Fruit fly (Drosophila melanogaster) whole organism, embryonic: ENCODE data around the gene Oseg2.
A peak's percentile ranks its signal among the peaks of the same experiment; 100 is the strongest.

ENCODE experiments used
- B-H2 ChIP-seq: fragments of 200-800 bp; sonication (Bioruptor generic); optimal IDR thresholded peaks from 2 replicates; lab custom pipeline; 2018; ENCODE audit warnings: missing biosample characterization, mild to moderate bottlenecking, missing genetic modification characterization
- CG10565 ChIP-seq: fragments of 200-800 bp; sonication (Bioruptor generic); optimal IDR thresholded peaks from 3 replicates; lab custom pipeline; 2016; ENCODE audit warnings: missing biosample characterization, mild to moderate bottlenecking, missing genetic modification characterization
- CG10959 ChIP-seq: fragments of 200-800 bp; sonication (Bioruptor generic); IDR thresholded peaks from 2 replicates; pipeline ENCODE4 v1.3.6; 2022; ENCODE audit warnings: missing biosample characterization, missing genetic modification characterization
- CG11560 ChIP-seq: fragments of 200-800 bp; sonication (Bioruptor generic); IDR thresholded peaks from 3 replicates; pipeline ENCODE4 v1.3.6; 2022; ENCODE audit warnings: missing biosample characterization, missing genetic modification characterization
- CG1233 ChIP-seq: fragments of 200-800 bp; sonication (Bioruptor generic); optimal IDR thresholded peaks from 4 replicates; lab custom pipeline; 2018; ENCODE audit warnings: missing biosample characterization, mild to moderate bottlenecking, missing genetic modification characterization
- CG14710 ChIP-seq: fragments of 200-800 bp; sonication (Bioruptor generic); optimal IDR thresholded peaks from 3 replicates; lab custom pipeline; 2019; ENCODE audit warnings: missing biosample characterization, mild to moderate bottlenecking, missing genetic modification characterization, moderate library complexity
- CG17186 ChIP-seq: fragments of 200-800 bp; sonication (Bioruptor generic); optimal IDR thresholded peaks from 3 replicates; lab custom pipeline; 2017; ENCODE audit warnings: missing biosample characterization, missing genetic modification reagents, missing genetic modification characterization
- CG17385 ChIP-seq: fragments of 200-800 bp; sonication (Bioruptor generic); optimal IDR thresholded peaks from 3 replicates; lab custom pipeline; 2018; ENCODE audit warnings: missing biosample characterization, mild to moderate bottlenecking, missing genetic modification characterization
- CG2116 ChIP-seq: fragments of 200-800 bp; sonication (Bioruptor generic); optimal IDR thresholded peaks from 3 replicates; lab custom pipeline; 2018; ENCODE audit warnings: missing biosample characterization, mild to moderate bottlenecking, missing genetic modification characterization
- CG31365 ChIP-seq: fragments of 200-800 bp; sonication (Bioruptor generic); optimal IDR thresholded peaks from 2 replicates; lab custom pipeline; 2018; ENCODE audit warnings: missing biosample characterization, mild to moderate bottlenecking, missing genetic modification characterization
- CG31441 ChIP-seq: fragments of 200-800 bp; sonication (Bioruptor generic); IDR thresholded peaks from 2 replicates; pipeline ENCODE4 v1.3.6; 2022; ENCODE audit warnings: missing biosample characterization, missing genetic modification characterization
- CG3163 ChIP-seq: fragments of 200-800 bp; sonication (Bioruptor generic); optimal IDR thresholded peaks from 3 replicates; lab custom pipeline; 2016; ENCODE audit warnings: missing biosample characterization, missing genetic modification characterization
- CG32532 ChIP-seq: fragments of 200-800 bp; sonication (Bioruptor generic); IDR thresholded peaks from 2 replicates; pipeline ENCODE4 v1.3.6; 2022; ENCODE audit warnings: missing biosample characterization, missing genetic modification characterization
- CG32767 ChIP-seq: fragments of 200-800 bp; sonication (Bioruptor generic); IDR thresholded peaks from 2 replicates; pipeline ENCODE4 v1.3.6; 2022; ENCODE audit warnings: missing biosample characterization, missing genetic modification characterization
- CG6791 ChIP-seq: fragments of 200-800 bp; sonication (Bioruptor generic); IDR thresholded peaks from 3 replicates; pipeline ENCODE4 v1.3.6; 2022; ENCODE audit warnings: missing biosample characterization, missing genetic modification characterization; ENCODE audit not compliant: partially characterized antibody
- CG7372 ChIP-seq: fragments of 200-800 bp; sonication (Bioruptor generic); IDR thresholded peaks from 2 replicates; pipeline ENCODE4 v1.3.6; 2022; ENCODE audit warnings: missing biosample characterization, missing genetic modification characterization
- CG7928 ChIP-seq: fragments of 200-800 bp; sonication (Bioruptor generic); optimal IDR thresholded peaks from 2 replicates; lab custom pipeline; 2017; ENCODE audit warnings: missing biosample characterization, mild to moderate bottlenecking, missing genetic modification characterization
- CG8359 ChIP-seq: fragments of 200-800 bp; sonication (Bioruptor generic); optimal IDR thresholded peaks from 2 replicates; lab custom pipeline; 2017; ENCODE audit warnings: missing biosample characterization, mild to moderate bottlenecking, missing genetic modification characterization, borderline replicate concordance
- CG9437 ChIP-seq: fragments of 200-800 bp; sonication (Bioruptor generic); optimal IDR thresholded peaks from 2 replicates; lab custom pipeline; 2018; ENCODE audit warnings: missing biosample characterization, mild to moderate bottlenecking, missing genetic modification characterization
- CG9797 ChIP-seq: fragments of 200-800 bp; sonication (Bioruptor generic); optimal IDR thresholded peaks from 3 replicates; lab custom pipeline; 2018; ENCODE audit warnings: missing biosample characterization, mild to moderate bottlenecking, missing genetic modification characterization
- CG9932 ChIP-seq: fragments of 200-800 bp; sonication (Bioruptor generic); IDR thresholded peaks from 2 replicates; pipeline ENCODE4 v1.3.6; 2022; ENCODE audit warnings: missing biosample characterization, missing genetic modification characterization
- Chrac-16 ChIP-seq: fragments of 200-800 bp; sonication (Bioruptor generic); optimal IDR thresholded peaks from 3 replicates; lab custom pipeline; 2016; ENCODE audit warnings: missing biosample characterization, missing genetic modification characterization
- H2.0 ChIP-seq: fragments of 200-800 bp; sonication (Bioruptor generic); IDR thresholded peaks from 2 replicates; pipeline ENCODE4 v1.3.6; 2022; ENCODE audit warnings: missing biosample characterization, missing genetic modification characterization
- HLH4C ChIP-seq: fragments of 200-800 bp; sonication (Bioruptor generic); IDR thresholded peaks from 3 replicates; pipeline ENCODE4 v1.3.6; 2022; ENCODE audit warnings: missing biosample characterization, missing genetic modification characterization; ENCODE audit not compliant: partially characterized antibody
- Mad ChIP-seq: fragments of 200-800 bp; sonication (Bioruptor generic); optimal IDR thresholded peaks from 2 replicates; lab custom pipeline; 2016; ENCODE audit warnings: missing biosample characterization, missing genetic modification characterization
- Nf-YA ChIP-seq: fragments of 200-800 bp; sonication (Bioruptor generic); IDR thresholded peaks from 2 replicates; pipeline ENCODE4 v1.3.6; 2022; ENCODE audit warnings: missing biosample characterization, missing genetic modification characterization
- Pdp1 ChIP-seq, 2 experiments: fragments of 200-800 bp; sonication (Bioruptor generic); optimal IDR thresholded peaks; 3 replicates each; lab custom pipeline; 2016; ENCODE audit warnings: missing biosample characterization in 2 of 2, missing genetic modification characterization in 2 of 2, mild to moderate bottlenecking in 1 of 2, moderate library complexity in 1 of 2
- Scr ChIP-seq: fragments of 200-800 bp; sonication (Bioruptor generic); IDR thresholded peaks from 2 replicates; pipeline ENCODE4 v1.3.6; 2022; ENCODE audit warnings: missing biosample characterization, missing genetic modification characterization; ENCODE audit not compliant: partially characterized antibody
- Xrp1 ChIP-seq: fragments of 200-800 bp; sonication (Bioruptor generic); IDR thresholded peaks from 2 replicates; pipeline ENCODE4 v1.3.6; 2022; ENCODE audit warnings: missing biosample characterization, missing genetic modification characterization
- disco-r ChIP-seq: fragments of 200-800 bp; sonication (Bioruptor generic); optimal IDR thresholded peaks from 2 replicates; lab custom pipeline; 2016; ENCODE audit warnings: missing biosample characterization, missing genetic modification characterization
- dysf ChIP-seq: fragments of 200-800 bp; sonication (Bioruptor generic); IDR thresholded peaks from 3 replicates; pipeline ENCODE4 v1.3.6; 2022; ENCODE audit warnings: missing biosample characterization, missing genetic modification characterization
- ftz-f1 ChIP-seq: fragments of 200-800 bp; sonication (Bioruptor generic); optimal IDR thresholded peaks from 2 replicates; lab custom pipeline; 2016; ENCODE audit warnings: missing biosample characterization, missing genetic modification characterization
- fu2 ChIP-seq: fragments of 200-800 bp; sonication (Bioruptor generic); optimal IDR thresholded peaks from 2 replicates; lab custom pipeline; 2016; ENCODE audit warnings: missing biosample characterization, missing genetic modification characterization
- grn ChIP-seq: fragments of 200-800 bp; sonication (Bioruptor generic); optimal IDR thresholded peaks from 3 replicates; lab custom pipeline; 2017; ENCODE audit warnings: missing biosample characterization, missing genetic modification characterization
- hkb ChIP-seq, 2 experiments: fragments of 200-800 bp in 1 of 2; fragments of >200 bp in 1 of 2; sonication (Bioruptor generic) in 1 of 2; IDR thresholded peaks in 1 of 2; optimal IDR thresholded peaks in 1 of 2; 2 replicates each; pipeline versions ENCODE4 v1.3.6 to Lab custom; 2017 to 2022; ENCODE audit warnings: missing biosample characterization in 1 of 2, missing genetic modification characterization in 1 of 2
- klu ChIP-seq: fragments of 200-800 bp; sonication (Bioruptor generic); IDR thresholded peaks from 2 replicates; pipeline ENCODE4 v1.3.6; 2022; ENCODE audit warnings: missing biosample characterization, missing genetic modification characterization
- luna ChIP-seq: fragments of 200-800 bp; sonication (Bioruptor generic); optimal IDR thresholded peaks from 2 replicates; lab custom pipeline; 2016; ENCODE audit warnings: missing biosample characterization, missing genetic modification characterization
- nau ChIP-seq: fragments of 200-800 bp; sonication (Bioruptor generic); optimal IDR thresholded peaks from 3 replicates; lab custom pipeline; 2017; ENCODE audit warnings: missing biosample characterization, mild to moderate bottlenecking, missing genetic modification characterization, missing genetic modification reagents
- nerfin-1 ChIP-seq: fragments of 200-800 bp; sonication (Bioruptor generic); optimal IDR thresholded peaks from 3 replicates; lab custom pipeline; 2019; ENCODE audit warnings: missing biosample characterization, mild to moderate bottlenecking, missing genetic modification characterization, moderate library complexity
- nmo ChIP-seq: fragments of 200-800 bp; sonication (Bioruptor generic); optimal IDR thresholded peaks from 2 replicates; lab custom pipeline; 2018; ENCODE audit warnings: missing biosample characterization, mild to moderate bottlenecking, missing genetic modification characterization, moderate library complexity
- nom ChIP-seq: fragments of 200-800 bp; sonication (Bioruptor generic); optimal IDR thresholded peaks from 2 replicates; lab custom pipeline; 2017; ENCODE audit warnings: missing biosample characterization, missing genetic modification characterization, mild to moderate bottlenecking, moderate library complexity, missing genetic modification reagents
- pho ChIP-seq: fragments of 200-800 bp; sonication (Bioruptor generic); optimal IDR thresholded peaks from 2 replicates; lab custom pipeline; 2016; ENCODE audit warnings: missing biosample characterization, missing genetic modification characterization
- salm ChIP-seq: fragments of 200-800 bp; sonication (Bioruptor generic); optimal IDR thresholded peaks from 2 replicates; lab custom pipeline; 2018; ENCODE audit warnings: missing biosample characterization, mild to moderate bottlenecking, missing genetic modification characterization
- sc ChIP-seq, 3 experiments: fragments of >200 bp in 2 of 3; fragments of 200-800 bp in 1 of 3; sonication (Bioruptor generic) in 1 of 3; optimal IDR thresholded peaks; 2 replicates in 2 of 3; 3 replicates in 1 of 3; lab custom pipeline; 2017; ENCODE audit warnings: mild to moderate bottlenecking in 1 of 3, missing biosample characterization in 1 of 3, missing genetic modification characterization in 1 of 3, missing genetic modification reagents in 1 of 3
- sens ChIP-seq: fragments of 200-800 bp; sonication (Bioruptor generic); peaks from one replicate; lab custom pipeline; 2016; ENCODE audit warnings: missing biosample characterization, missing genetic modification characterization
- stwl ChIP-seq: fragments of 200-800 bp; sonication (Bioruptor generic); optimal IDR thresholded peaks from 3 replicates; lab custom pipeline; 2018; ENCODE audit warnings: missing biosample characterization, mild to moderate bottlenecking, missing genetic modification characterization, moderate library complexity
- vvl ChIP-seq: fragments of 200-800 bp; sonication (Bioruptor generic); IDR thresholded peaks from 2 replicates; pipeline ENCODE4 v1.3.6; 2022; ENCODE audit warnings: missing biosample characterization, missing genetic modification characterization

The Oseg2 gene

DNA sequence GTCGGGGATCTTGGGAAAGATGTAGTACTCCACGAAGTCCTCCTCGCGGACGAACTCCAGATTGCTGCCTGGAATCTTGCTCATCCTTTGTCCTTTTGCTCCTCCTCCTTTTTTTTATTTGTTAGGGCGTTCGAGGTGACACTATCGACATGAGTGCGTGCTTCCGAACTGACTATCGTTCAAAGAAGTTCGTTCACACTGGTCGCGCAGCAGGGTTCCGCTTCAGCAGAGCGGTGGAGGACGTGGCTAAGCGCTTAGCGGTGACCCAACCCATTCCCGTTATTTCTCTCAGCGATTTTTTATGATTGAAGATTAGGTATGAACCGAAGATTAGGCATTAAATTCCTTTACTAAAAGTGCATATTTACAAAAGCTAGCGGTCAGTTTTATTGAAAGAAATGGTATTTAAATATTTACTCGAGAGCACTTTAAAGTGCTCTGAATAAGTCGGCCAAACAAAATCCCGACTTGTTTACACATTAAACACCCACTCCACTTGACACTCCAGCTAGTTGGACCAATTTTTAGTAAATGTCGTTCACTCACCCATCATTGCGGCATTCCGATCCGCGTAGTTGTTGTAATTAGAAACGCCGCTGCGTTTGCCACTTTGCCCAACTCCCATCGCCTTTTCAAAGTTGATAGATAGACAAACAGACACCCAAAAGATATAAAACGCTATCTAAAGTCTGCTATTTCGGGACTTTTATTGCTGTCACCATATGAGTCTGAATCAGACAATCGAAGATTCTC, 36.4 kb downstream of the Oseg2 start, which contains the start of the genes ecd and CG13806 (continued):
- TF ChIP-seq fu2 (peak; percentile 21), CG9437 (no peak), disco-r (GFP tag; lab: Kevin White, UChicago) (peak; percentile 24), CG9797 (peak; percentile 50), CG7372 (GFP tag; lab: Robert Waterston, UW) (no peak), CG9932 (peak; percentile 86), stwl (tag; lab: Kevin White, UChicago) (peak; percentile 74), luna (peak; percentile 37), B-H2 (GFP tag; lab: Kevin White, UChicago) (no peak), Scr (GFP tag; lab: Robert Waterston, UW) (peak; percentile 91), CG11560 (tag; lab: Robert Waterston, UW) (0 out of 3 replicates have a peak, but pooled peaks have one; percentile 21), sens (GFP tag; lab: Kevin White, UChicago) (peak; percentile 78), nau (GFP tag; lab: Kevin White, UChicago) (no peak), CG10959 (peak; percentile 32; the same call in 1 of the 2 replicates), CG1233 (peak; percentile 10), CG17186 (peak; percentile 80), CG6791 (GFP tag; lab: Robert Waterston, UW) (peak; percentile 97), Xrp1 (peak; percentile 55; the same call in 1 of the 2 replicates), CG2116 (GFP tag; lab: Kevin White, UChicago) (peak; percentile 49), nmo (GFP tag; lab: Kevin White, UChicago) (peak; percentile 82), HLH4C (peak; percentile 85), CG14710 (tag; lab: Kevin White, UChicago) (peak; percentile 73), dysf (GFP tag; lab: Robert Waterston, UW) (peak; percentile 35; the same call in 1 of the 3 replicates), Nf-YA (GFP tag; lab: Robert Waterston, UW) (no peak), vvl (GFP tag; lab: Robert Waterston, UW) (peak; percentile 62), CG8359 (GFP tag; lab: Kevin White, UChicago) (no peak), klu (GFP tag; lab: Robert Waterston, UW) (0 out of 2 replicates have a peak, but pooled peaks have one; percentile 23), sc (optimal IDR thresholded peaks at IDR 0.05; lab: Kevin White, UChicago) (no peak), sc (GFP tag; optimal IDR thresholded peaks at IDR 0.05; lab: Kevin White, UChicago) (no peak), CG31365 (tag; lab: Kevin White, UChicago) (peak; percentile 14), CG10565 (no peak), pho (GFP tag; lab: Kevin White, UChicago) (peak; percentile 39), hkb (optimal IDR thresholded peaks at IDR 0.05; lab: Kevin White, UChicago) (peak; percentile 76), hkb (GFP tag; IDR thresholded peaks at IDR 0.05; lab: Robert Waterston, UW) (no peak), CG32767 (GFP tag; lab: Robert Waterston, UW) (no peak), CG3163 (GFP tag; lab: Kevin White, UChicago) (peak; percentile 56), Mad (peak; percentile 21), nom (GFP tag; lab: Kevin White, UChicago) (no peak), H2.0 (no peak), nerfin-1 (tag; lab: Kevin White, UChicago) (peak; percentile 96), CG31441 (GFP tag; lab: Robert Waterston, UW) (peak; percentile 34; the same call in 1 of the 2 replicates), ftz-f1 (GFP tag; lab: Kevin White, UChicago) (peak; percentile 40), salm (tag; lab: Kevin White, UChicago) (no peak), CG17385 (GFP tag; lab: Kevin White, UChicago) (no peak), Chrac-16 (peak; percentile 49), grn (GFP tag; lab: Kevin White, UChicago) (peak; percentile 71), Pdp1 (GFP tag; optimal IDR thresholded peaks at IDR 0.05; lab: Kevin White, UChicago) (peak in 1 of 2 experiments; percentile 3), CG32532 (GFP tag; lab: Robert Waterston, UW) (peak; percentile 75), CG7928 (GFP tag; lab: Kevin White, UChicago) (peak; percentile 17)
